Fruit fly (Drosophila melanogaster): ENCODE data around the gene CG6664.
A peak's percentile ranks its signal among the peaks of the same experiment; 100 is the strongest.

CG6664 gene

dm6 chr3L:17055467-17055877 is 39.5 kb upstream of the CG6664 start, which contains the start of gene CG7724 (continued):
- no peak for TF ChIP-seq CG9609 (GFP tag; optimal IDR thresholded peaks at IDR 0.05)
- peak; percentile 81 for TF ChIP-seq hb (GFP tag; IDR thresholded peaks at IDR 0.05; ENCODE audit: partially characterized antibody)
- TF ChIP-seq Ets97D (GFP tag; optimal IDR thresholded peaks at IDR 0.05) = peak; percentile 2
- TF ChIP-seq eve (GFP tag; optimal IDR thresholded peaks at IDR 0.05) = no peak
- no peak for TF ChIP-seq H2.0 (GFP tag; IDR thresholded peaks at IDR 0.05)
- TF ChIP-seq CG6654 (GFP tag; optimal IDR thresholded peaks at IDR 0.05) = no peak
- TF ChIP-seq ham (GFP tag; IDR thresholded peaks at IDR 0.05) = no peak
- TF ChIP-seq CG13775 (GFP tag; optimal IDR thresholded peaks at IDR 0.05) = no peak
- TF ChIP-seq Nf-YC (tag; optimal IDR thresholded peaks at IDR 0.05) = no peak
- no peak for TF ChIP-seq zfh2 (GFP tag; optimal IDR thresholded peaks at IDR 0.05)
- TF ChIP-seq chinmo (GFP tag; IDR thresholded peaks at IDR 0.05; ENCODE audit: partially characterized antibody) = peak; percentile 71; the same call in 3 of the 4 replicates
- peak; percentile 80; the same call in 2 of the 3 replicates for TF ChIP-seq vnd (GFP tag; IDR thresholded peaks at IDR 0.05; ENCODE audit: partially characterized antibody)
- no peak for TF ChIP-seq Max (GFP tag; optimal IDR thresholded peaks at IDR 0.05)
- peak; percentile 33 for TF ChIP-seq CG12659 (GFP tag; optimal IDR thresholded peaks at IDR 0.05)
- no peak for TF ChIP-seq CG7839 (tag; optimal IDR thresholded peaks at IDR 0.05)
- TF ChIP-seq CG4328 (GFP tag; optimal IDR thresholded peaks at IDR 0.05) = no peak

- TF ChIP-seq Rfx (GFP tag; IDR thresholded peaks at IDR 0.05) (no peak), CG17912 (GFP tag; optimal IDR thresholded peaks at IDR 0.05) (no peak), zf30C (GFP tag; optimal IDR thresholded peaks at IDR 0.05) (no peak), dm (GFP tag; optimal IDR thresholded peaks at IDR 0.05) (no peak), CG15073 (GFP tag; optimal IDR thresholded peaks at IDR 0.05) (no peak), so (GFP tag; IDR thresholded peaks at IDR 0.05) (0 out of 3 replicates have a peak, but pooled peaks have one; percentile 16), sens (GFP tag) (peak; percentile 12), chinmo (GFP tag; IDR thresholded peaks at IDR 0.05; ENCODE audit: partially characterized antibody) (0 out of 4 replicates have a peak, but pooled peaks have one; percentile 23), Doc2 (GFP tag; IDR thresholded peaks at IDR 0.05) (no peak), CG3847 (GFP tag; IDR thresholded peaks at IDR 0.05) (no peak), CG12769 (tag; optimal IDR thresholded peaks at IDR 0.05) (peak; percentile 67), Dref (GFP tag; IDR thresholded peaks at IDR 0.05) (0 out of 2 replicates have a peak, but pooled peaks have one; percentile 24)
These were observed 38.0 kb upstream of the CG6664 start for dm6 chr3L:17053932-17054331.

dm6 chr3L:17052388-17052905 is 36.5 kb upstream of the CG6664 start:
- TF ChIP-seq Hmx (GFP tag; optimal IDR thresholded peaks at IDR 0.05) (no peak), gt (GFP tag; IDR thresholded peaks at IDR 0.05) (no peak), ATbp (GFP tag; optimal IDR thresholded peaks at IDR 0.05) (peak; percentile 19), eyg (GFP tag; optimal IDR thresholded peaks at IDR 0.05) (no peak), CG17186 (GFP tag; optimal IDR thresholded peaks at IDR 0.05) (no peak), CG13123 (GFP tag; optimal IDR thresholded peaks at IDR 0.05) (no peak), CG9932 (GFP tag; IDR thresholded peaks at IDR 0.05) (no peak), zen2 (GFP tag; IDR thresholded peaks at IDR 0.05; ENCODE audit: partially characterized antibody) (no peak), Asciz (GFP tag; optimal IDR thresholded peaks at IDR 0.05) (peak; percentile 13), CoRest (tag; optimal IDR thresholded peaks at IDR 0.05) (no peak), seq (GFP tag; IDR thresholded peaks at IDR 0.05) (no peak), tup (GFP tag; optimal IDR thresholded peaks at IDR 0.05) (no peak), CG6791 (GFP tag; IDR thresholded peaks at IDR 0.05; ENCODE audit: partially characterized antibody) (no peak), CG13424 (tag; optimal IDR thresholded peaks at IDR 0.05) (no peak), CG13775 (GFP tag; optimal IDR thresholded peaks at IDR 0.05) (no peak), dm (GFP tag; optimal IDR thresholded peaks at IDR 0.05) (no peak), row (GFP tag; IDR thresholded peaks at IDR 0.05) (no peak), tio (GFP tag; optimal IDR thresholded peaks at IDR 0.05) (no peak), usp (GFP tag; optimal IDR thresholded peaks at IDR 0.05) (no peak), CG1233 (GFP tag; optimal IDR thresholded peaks at IDR 0.05) (peak; percentile 4), CG15479 (GFP tag; optimal IDR thresholded peaks at IDR 0.05) (no peak), CG3995 (GFP tag; optimal IDR thresholded peaks at IDR 0.05) (no peak), Rfx (GFP tag; IDR thresholded peaks at IDR 0.05) (no peak), Mes4 (GFP tag; optimal IDR thresholded peaks at IDR 0.05) (no peak), dimm (GFP tag; IDR thresholded peaks at IDR 0.05) (no peak)
